Worm (Caenorhabditis elegans): Measurements from ENCODE around the gene Y43D4A.5.

Y43D4A.5 gene

ce11 chrIV:16775925-16776324, 370 bp downstream of the Y43D4A.5 start (continued):
- TF ChIP-seq somi-1 (GFP tag; optimal IDR thresholded peaks at IDR 0.05) (peak; percentile 16), zim-3 (tag; optimal IDR thresholded peaks at IDR 0.05) (no peak), lsl-1 (GFP tag; optimal IDR thresholded peaks at IDR 0.05) (peak; percentile 8), hlh-12 (tag; optimal IDR thresholded peaks at IDR 0.05) (peak; percentile 62), mxl-1 (tag; optimal IDR thresholded peaks at IDR 0.05) (peak; percentile 70), nhr-179 (tag; optimal IDR thresholded peaks at IDR 0.05) (peak; percentile 6), B0336.3 (GFP tag; IDR thresholded peaks at IDR 0.05) (no peak), madf-10 (tag; optimal IDR thresholded peaks at IDR 0.05) (peak; percentile 58), ekl-4 (GFP tag; IDR thresholded peaks at IDR 0.05) (peak; percentile 31; the same call in 1 of the 2 replicates), lin-35 (GFP tag; optimal IDR thresholded peaks at IDR 0.05) (peak in 1 of 3 experiments; percentile 49), mcd-1 (GFP tag; IDR thresholded peaks at IDR 0.05) (no peak), ceh-58 (GFP tag; IDR thresholded peaks at IDR 0.05) (no peak), madf-3 (GFP tag; IDR thresholded peaks at IDR 0.05) (0 out of 2 replicates have a peak, but pooled peaks have one; percentile 26), F52B5.7 (tag; optimal IDR thresholded peaks at IDR 0.05) (peak; percentile 52), ztf-25 (GFP tag; IDR thresholded peaks at IDR 0.05) (peak; percentile 70; the same call in 1 of the 2 replicates), F55B11.4 (tag; optimal IDR thresholded peaks at IDR 0.05; ENCODE audit: borderline replicate concordance, insufficient read depth) (no peak), die-1 (tag; optimal IDR thresholded peaks at IDR 0.05) (peak; percentile 92), lsy-27 (tag; optimal IDR thresholded peaks at IDR 0.05; ENCODE audit: borderline replicate concordance, insufficient read depth) (no peak), D2030.7 (GFP tag; IDR thresholded peaks at IDR 0.05) (peak; percentile 71), ZK185.1 (tag; optimal IDR thresholded peaks at IDR 0.05; ENCODE audit: poor library complexity, severe bottlenecking) (no peak), chd-7 (tag; optimal IDR thresholded peaks at IDR 0.05) (no peak), hmg-1.2 (GFP tag; IDR thresholded peaks at IDR 0.05) (peak; percentile 66), hsf-1 (GFP tag; IDR thresholded peaks at IDR 0.05) (no peak), ceh-40 (GFP tag; IDR thresholded peaks at IDR 0.05) (0 out of 2 replicates have a peak, but pooled peaks have one; percentile 60), snpc-3.4 (tag; optimal IDR thresholded peaks at IDR 0.05) (peak; percentile 87), rpc-1 (optimal IDR thresholded peaks at IDR 0.05) (peak; percentile 87), rpc-1 (tag; optimal IDR thresholded peaks at IDR 0.05) (peak; percentile 95), F49E8.2 (tag; optimal IDR thresholded peaks at IDR 0.05; ENCODE audit: insufficient read depth) (peak; percentile 45), tbx-9 (tag; optimal IDR thresholded peaks at IDR 0.05; ENCODE audit: borderline replicate concordance) (peak; percentile 49), nhr-90 (tag; optimal IDR thresholded peaks at IDR 0.05) (peak; percentile 86), nhr-120 (GFP tag; IDR thresholded peaks at IDR 0.05) (0 out of 2 replicates have a peak, but pooled peaks have one; percentile 41), mes-4 (tag; optimal IDR thresholded peaks at IDR 0.05) (peak; percentile 20), attf-3 (GFP tag; conservative IDR thresholded peaks at IDR 0.05) (peak; percentile 21; the same call in 1 of the 2 replicates), Y53G8AR.9 (GFP tag; conservative IDR thresholded peaks at IDR 0.05) (no peak), hlh-26 (GFP tag; conservative IDR thresholded peaks at IDR 0.05) (0 out of 2 replicates have a peak, but pooled peaks have one; percentile 8), snpc-4 (GFP tag; optimal IDR thresholded peaks at IDR 0.05) (peak; percentile 91), snpc-4 (tag; optimal IDR thresholded peaks at IDR 0.05) (peak; percentile 38 to 97 (median 96)), dpl-1 (GFP tag; optimal IDR thresholded peaks at IDR 0.05) (no peak), B0261.1 (tag; optimal IDR thresholded peaks at IDR 0.05) (peak; percentile 92), let-607 (tag; optimal IDR thresholded peaks at IDR 0.05) (peak; percentile 8 to 26), nfyb-1 (GFP tag; IDR thresholded peaks at IDR 0.05) (no peak), snpc-1.3 (tag; optimal IDR thresholded peaks at IDR 0.05; ENCODE audit: insufficient read depth) (peak; percentile 77), attf-5 (GFP tag; optimal IDR thresholded peaks at IDR 0.05) (peak; percentile 30), F10E7.11 (tag; optimal IDR thresholded peaks at IDR 0.05) (no peak), bed-1 (GFP tag; IDR thresholded peaks at IDR 0.05) (no peak), fkh-3 (tag; optimal IDR thresholded peaks at IDR 0.05) (peak; percentile 9), ets-4 (GFP tag; optimal IDR thresholded peaks at IDR 0.05) (no peak), lin-54 (GFP tag; optimal IDR thresholded peaks at IDR 0.05) (peak; percentile 41)

Measured in whole organism, young adult.